Worm (Caenorhabditis elegans) whole organism, L3 larva: Measurements from ENCODE around the gene oef-1.

Source experiments
- aly-2 ChIP-seq: fragments of 150-350 bp; optimal IDR thresholded peaks from 2 replicates; lab custom pipeline; 2014; ENCODE audit warnings: missing biosample characterization, missing genetic modification characterization
- nhr-23 ChIP-seq: fragments of 150-350 bp; optimal IDR thresholded peaks from 2 replicates; lab custom pipeline; 2014; ENCODE audit warnings: missing biosample characterization, missing genetic modification reagents, missing genetic modification characterization

DNA sequence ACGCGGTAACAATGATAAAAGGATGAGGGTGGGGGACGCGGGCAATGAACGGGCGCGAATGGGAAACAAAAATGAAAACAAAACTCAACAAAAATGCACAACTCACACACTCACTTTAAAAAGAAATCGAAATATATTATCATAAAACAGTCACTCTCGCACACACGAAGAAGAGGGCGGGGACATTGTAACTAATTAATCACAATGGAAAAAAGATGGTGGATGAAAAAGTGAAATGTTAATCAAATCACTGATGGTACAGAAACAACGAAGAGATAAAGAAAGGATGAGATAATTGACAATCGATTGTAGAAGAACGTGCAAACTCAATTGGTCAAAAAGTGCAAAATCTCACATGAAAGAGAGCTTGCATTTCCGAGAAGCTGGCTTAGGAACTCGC is 11.0 kb downstream of the oef-1 start:
- TF ChIP-seq nhr-23 (tag; lab: Kevin White, UChicago) (no peak), aly-2 (tag; lab: Kevin White, UChicago) (no peak)
